Worm (Caenorhabditis elegans): ENCODE data around the gene B0244.16.
A peak's percentile ranks its signal among the peaks of the same experiment; 100 is the strongest.

Gene B0244.16

DNA sequence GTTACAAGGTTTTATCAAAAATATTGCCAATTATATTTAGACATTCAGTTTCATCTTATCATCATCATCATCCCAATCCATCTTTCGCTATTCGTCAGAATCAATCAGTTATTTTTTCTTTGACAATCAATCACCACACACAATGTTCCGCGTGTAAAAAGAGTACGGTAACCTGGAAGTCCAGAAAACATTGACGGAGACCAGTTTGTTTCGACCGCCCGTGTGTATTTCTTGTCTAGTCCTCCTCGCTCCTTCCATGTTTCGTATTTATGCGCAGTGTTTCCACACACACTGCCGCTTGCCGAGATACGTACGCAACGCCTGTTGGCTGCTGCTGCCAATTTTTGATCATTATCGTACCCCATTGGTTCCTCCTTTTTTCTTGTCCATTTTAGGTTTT, 30.1 kb upstream of the B0244.16 start:
- TF ChIP-seq W03F9.2 (tag; optimal IDR thresholded peaks at IDR 0.05) (no peak), dao-5 (tag; optimal IDR thresholded peaks at IDR 0.05) (no peak), him-1 (tag; optimal IDR thresholded peaks at IDR 0.05) (no peak)

DNA sequence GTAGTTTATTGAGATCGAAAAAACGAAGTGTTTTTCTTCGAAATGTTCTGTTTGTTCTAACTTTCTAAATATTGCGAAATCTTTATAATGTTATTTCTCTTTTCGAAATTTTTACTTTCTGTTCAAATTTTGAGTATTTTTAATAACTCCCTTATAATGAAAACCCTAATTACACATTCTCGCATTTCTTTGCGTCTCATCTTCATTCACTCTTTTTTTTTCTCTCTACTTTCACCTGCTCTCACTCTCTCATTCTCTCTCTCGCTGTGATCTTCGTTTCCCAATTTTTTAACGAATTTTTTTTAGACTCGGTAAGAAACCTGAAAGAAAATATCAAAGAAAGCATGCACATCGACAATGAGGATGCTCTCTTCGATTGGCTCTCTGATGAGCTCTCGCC, 29.5 kb upstream of the B0244.16 start, which contains the start of gene rbm-26:
Gene rbm-26, plus strand, starts transcription at position 301 of the 400 bp plus-strand sequence.
- TF ChIP-seq him-1 (tag; optimal IDR thresholded peaks at IDR 0.05): no peak
- no peak for TF ChIP-seq W03F9.2 (tag; optimal IDR thresholded peaks at IDR 0.05)
- no peak for TF ChIP-seq dao-5 (tag; optimal IDR thresholded peaks at IDR 0.05)

DNA sequence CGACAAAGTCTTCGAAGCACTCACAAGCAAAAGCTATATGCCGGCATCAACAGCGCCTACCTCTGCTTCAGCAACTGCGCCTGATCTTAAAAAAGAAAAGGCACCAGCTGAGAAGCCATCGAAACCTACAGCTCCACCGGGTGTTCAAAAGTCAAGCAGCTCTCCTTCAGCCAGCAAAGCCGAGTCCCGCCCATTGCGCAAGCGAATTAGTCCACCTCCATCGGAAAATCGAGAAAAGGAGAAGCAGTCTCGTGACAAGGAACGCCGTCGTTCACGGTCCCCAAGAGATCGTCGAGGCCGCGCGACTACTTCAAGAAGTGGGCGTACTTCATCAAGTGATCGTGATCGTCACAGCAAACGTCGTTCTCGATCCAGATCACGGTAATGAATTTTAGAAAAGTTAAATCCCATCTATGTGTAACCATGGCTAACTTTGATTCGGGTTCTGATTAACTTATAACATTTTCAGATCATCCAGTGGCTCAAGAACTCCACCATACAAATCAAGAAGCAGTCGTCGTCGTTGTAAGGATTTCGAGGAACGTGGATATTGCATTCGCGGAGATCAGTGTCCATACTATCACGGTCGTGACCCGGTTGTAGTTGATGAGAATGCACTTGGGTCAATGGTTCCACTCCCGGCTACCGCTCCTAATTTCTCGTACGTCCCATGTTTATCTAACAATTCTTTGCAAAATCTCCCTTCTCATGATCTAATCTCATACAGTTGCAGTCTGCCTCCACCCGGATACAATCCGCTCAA, 28.7 kb upstream of the B0244.16 start:
- TF ChIP-seq W03F9.2 (tag; optimal IDR thresholded peaks at IDR 0.05) (no peak), him-1 (tag; optimal IDR thresholded peaks at IDR 0.05) (no peak), dao-5 (tag; optimal IDR thresholded peaks at IDR 0.05) (no peak)

DNA sequence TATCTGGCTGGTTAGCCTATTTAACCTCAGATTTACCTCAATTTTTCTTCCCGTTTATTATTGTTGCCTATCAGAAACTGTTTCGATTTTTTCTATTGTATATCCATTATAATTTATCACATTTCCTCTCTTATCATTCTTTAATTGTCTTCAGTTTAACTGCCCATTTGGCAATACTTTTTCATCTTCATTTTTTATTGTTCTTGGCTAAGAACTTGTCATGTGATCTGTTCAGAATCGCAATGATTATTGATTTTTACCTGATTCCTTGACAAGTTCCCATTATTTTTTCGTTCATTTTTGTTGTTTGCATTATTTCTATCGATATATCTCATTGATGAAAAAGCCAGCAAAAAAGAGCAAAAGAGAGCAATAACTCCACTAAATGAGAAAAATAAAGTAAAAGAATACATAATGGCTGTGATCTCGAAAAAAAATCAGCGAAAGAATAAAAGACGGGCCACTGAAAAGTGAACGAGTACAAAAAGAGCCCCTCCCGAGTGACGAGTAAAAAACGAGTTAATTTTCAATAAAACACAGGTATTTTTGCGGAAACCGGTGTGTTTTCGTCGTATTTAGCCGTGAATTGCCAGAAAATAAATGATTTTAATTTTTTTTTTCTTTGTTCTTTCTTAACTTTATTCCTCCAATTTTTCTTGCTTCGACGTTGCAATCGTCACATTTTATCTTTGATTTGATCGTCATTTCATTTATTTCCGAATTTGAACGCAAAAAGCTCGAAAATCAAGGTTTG, 26.4 kb upstream of the B0244.16 start, which contains the start of gene arf-1:
Gene arf-1, plus strand, starts transcription at position 657 of the 754 bp plus-strand sequence.
- TF ChIP-seq dao-5 (tag; optimal IDR thresholded peaks at IDR 0.05) (no peak), W03F9.2 (tag; optimal IDR thresholded peaks at IDR 0.05) (no peak), him-1 (tag; optimal IDR thresholded peaks at IDR 0.05) (no peak)

DNA sequence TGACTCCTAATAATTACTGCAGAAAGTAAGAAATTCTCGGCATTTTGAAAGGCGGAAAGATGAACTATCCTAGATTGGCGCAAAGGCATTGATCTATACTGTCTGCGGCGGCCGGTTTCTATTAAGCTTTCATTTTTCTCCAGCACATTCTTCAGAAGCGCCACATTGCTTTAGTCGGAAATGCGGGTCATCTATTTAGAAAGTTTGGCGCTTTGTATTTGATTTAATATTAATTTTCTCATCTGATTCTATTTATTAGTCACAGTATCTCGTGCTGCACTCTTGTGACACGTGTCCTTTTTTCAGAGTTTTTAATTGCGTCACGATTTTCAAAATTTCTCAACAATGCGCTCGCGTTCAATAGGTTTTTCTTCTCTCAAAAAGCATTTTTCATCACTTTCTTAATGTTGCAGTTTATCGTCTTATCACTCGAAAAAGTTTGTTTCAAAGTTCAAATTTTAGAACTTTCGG, 25.7 kb upstream of the B0244.16 start:
- TF ChIP-seq him-1 (tag; optimal IDR thresholded peaks at IDR 0.05) (no peak), W03F9.2 (tag; optimal IDR thresholded peaks at IDR 0.05) (no peak), dao-5 (tag; optimal IDR thresholded peaks at IDR 0.05) (no peak)

DNA sequence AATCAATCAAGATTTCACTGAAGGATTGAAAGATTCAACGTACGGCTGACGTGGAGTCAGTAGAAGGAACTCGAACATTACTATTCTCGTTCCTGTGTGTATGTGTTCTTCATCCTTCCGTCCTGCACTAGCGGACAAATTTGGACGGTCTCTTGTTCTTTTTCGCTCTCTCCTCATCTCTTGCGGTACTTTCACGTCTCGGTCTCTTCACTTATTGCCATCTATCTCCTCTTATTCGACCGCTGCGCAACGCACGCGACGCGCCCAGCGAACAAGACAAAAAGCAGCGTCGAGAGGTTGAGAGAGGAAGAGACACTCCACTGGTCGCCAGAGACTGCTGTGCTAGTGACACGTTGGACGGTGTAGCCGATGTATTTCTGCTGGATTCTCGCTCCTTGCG, 25.3 kb upstream of the B0244.16 start:
- TF ChIP-seq him-1 (tag; optimal IDR thresholded peaks at IDR 0.05) (peak; percentile 25), W03F9.2 (tag; optimal IDR thresholded peaks at IDR 0.05) (peak; percentile 1), dao-5 (tag; optimal IDR thresholded peaks at IDR 0.05) (no peak)

DNA sequence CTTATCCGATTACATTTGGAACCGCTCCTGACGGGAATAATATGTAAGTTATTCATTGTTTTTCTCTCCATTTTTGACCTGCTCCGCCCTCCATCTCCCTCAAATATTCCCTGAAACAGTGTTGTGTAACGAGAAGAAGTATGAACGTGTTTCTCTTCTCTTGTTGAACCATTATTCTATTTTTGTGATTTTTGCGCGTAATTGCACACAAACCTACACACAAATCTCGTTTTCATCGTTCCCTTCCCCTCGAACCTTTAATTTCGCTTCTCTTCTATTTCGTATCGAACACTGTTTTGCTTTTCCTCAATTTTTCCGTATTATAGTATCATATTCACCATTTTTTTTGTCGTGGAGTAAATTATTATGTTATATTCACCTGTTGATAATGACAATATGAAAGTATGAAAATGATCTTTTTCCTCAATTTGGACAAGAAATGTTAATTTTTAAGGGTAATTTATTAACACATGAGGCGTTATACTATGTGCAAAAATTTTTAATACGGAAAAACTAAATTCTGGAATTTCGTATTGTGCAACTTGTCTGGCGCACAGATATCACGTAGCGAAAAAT, 23.5 kb upstream of the B0244.16 start:
- TF ChIP-seq W03F9.2 (tag; optimal IDR thresholded peaks at IDR 0.05) (no peak), him-1 (tag; optimal IDR thresholded peaks at IDR 0.05) (no peak), dao-5 (tag; optimal IDR thresholded peaks at IDR 0.05) (no peak)

DNA sequence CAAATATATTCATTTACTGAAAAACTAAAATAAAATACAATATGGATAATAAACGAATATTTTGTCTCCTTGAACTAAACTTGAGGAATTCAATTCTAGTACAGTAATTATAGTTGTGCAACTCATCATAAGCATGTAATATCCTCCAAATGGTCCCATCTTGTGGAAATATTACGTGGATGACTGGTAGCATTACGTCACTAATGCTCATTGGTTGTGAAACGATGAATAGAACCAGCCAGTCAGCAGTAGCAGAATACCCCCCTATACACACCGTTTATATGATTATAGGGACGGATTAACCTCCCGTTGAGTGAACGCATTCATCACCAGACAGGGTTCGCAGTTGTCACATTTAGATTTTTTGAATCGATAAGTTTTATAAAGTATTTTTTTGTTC, 22.4 kb upstream of the B0244.16 start:
- no peak for TF ChIP-seq dao-5 (tag; optimal IDR thresholded peaks at IDR 0.05)
- no peak for TF ChIP-seq him-1 (tag; optimal IDR thresholded peaks at IDR 0.05)

DNA sequence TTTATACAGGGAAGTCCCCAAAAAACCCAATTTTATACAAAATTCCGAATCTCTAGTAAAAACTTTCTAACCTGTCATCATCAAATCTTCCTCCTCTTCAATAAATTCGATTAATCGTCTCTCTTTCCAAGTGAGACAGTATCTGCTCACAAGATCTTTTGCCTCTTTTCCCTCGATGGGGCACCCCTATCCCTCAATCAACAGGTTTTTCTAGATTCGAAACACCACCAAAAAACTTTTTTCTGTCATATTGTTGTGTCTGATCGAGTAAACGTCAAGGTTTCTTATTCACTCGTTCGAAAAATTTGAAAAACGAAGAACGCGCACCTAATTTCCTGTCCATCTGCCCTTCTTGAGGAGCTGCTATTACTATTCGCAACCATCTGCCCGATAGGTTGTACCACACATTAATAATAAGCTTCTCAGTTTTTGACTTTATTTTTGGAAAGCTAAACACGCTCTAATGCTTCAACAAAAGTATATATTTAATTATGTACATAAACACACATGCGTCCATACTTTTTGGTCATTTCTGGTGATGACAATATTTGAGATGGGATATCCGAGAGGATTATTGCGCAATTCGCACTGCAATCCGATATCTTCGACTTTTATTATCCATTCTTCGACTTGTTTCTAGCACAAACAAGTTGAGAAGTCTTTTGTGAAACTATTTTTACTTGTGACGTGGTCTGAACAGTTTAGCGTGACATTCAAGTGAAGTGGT, 21.5 kb upstream of the B0244.16 start:
- TF ChIP-seq him-1 (tag; optimal IDR thresholded peaks at IDR 0.05) (no peak), dao-5 (tag; optimal IDR thresholded peaks at IDR 0.05) (no peak), W03F9.2 (tag; optimal IDR thresholded peaks at IDR 0.05) (no peak)

DNA sequence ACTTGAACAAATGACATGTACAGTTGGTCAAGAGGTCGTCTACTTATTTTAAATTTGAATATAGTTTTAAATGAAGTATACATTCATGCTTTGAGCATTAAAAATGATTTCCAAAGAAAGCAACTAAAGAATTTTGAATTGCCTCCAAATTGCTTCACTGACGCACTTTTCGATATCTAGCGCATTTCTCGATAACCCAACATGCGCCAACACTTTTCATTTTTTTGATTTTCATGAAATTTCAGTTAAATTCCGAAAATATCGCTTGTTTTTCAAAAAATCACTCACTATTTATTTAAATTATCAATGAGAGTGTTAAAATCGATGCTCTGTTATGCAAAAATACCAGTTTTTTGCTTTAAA, 21.0 kb upstream of the B0244.16 start:
- TF ChIP-seq dao-5 (tag; optimal IDR thresholded peaks at IDR 0.05) (no peak), him-1 (tag; optimal IDR thresholded peaks at IDR 0.05) (no peak), W03F9.2 (tag; optimal IDR thresholded peaks at IDR 0.05) (no peak)

DNA sequence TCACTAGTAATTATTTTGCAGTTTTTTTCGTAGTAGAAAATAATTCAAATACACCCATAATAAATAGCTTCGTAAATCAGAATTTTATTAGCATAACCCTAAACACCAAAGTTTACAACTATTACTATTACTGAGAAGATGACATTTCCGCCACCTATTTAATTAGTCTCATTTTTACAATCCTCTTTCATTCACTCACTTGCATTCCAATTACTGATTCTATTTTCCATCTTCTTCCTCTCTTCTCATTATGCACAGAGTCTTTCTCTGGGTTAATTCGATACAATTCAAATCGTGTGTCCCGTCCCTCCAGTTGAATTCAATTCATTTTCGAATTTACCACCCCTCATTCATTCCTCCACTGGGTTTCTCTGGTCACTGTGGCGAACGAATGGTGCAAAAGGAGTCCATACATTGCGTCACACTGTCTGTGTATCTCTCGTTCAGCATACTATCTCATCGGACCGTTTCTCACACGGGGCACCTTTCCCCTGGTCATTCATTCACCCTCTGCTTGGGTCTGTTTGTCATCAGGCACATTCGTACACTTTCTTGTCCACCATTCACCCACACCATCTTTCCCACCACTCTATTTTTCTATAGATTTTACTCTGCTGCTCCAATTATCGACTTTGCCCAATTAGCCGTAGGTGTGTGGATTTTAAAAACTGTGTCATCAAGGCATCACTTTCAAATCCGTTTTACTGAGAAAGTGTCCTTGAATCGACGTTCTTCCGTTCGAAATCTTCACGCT, 20.3 kb upstream of the B0244.16 start:
- TF ChIP-seq dao-5 (tag; optimal IDR thresholded peaks at IDR 0.05): no peak
- TF ChIP-seq W03F9.2 (tag; optimal IDR thresholded peaks at IDR 0.05): no peak

DNA sequence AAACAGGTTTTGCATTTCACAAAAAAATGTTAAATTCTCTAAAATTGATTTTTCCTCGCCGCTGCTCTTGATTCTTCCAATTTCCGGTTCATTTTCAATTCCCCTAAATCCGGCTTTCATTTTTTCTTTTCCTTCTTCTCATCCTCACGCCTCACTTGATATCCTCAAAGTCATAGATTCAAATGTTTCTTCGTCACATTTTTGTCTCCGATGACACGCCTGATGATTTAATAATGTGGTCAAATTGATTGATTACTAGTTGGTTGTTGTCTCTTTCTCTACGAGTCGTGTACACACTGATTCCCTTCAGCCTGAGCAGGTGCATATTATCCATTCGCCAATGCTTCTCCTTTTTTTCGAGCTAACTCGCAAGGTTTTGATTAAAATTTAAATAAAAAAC, 19.3 kb upstream of the B0244.16 start:
- no peak for TF ChIP-seq dao-5 (tag; optimal IDR thresholded peaks at IDR 0.05)

DNA sequence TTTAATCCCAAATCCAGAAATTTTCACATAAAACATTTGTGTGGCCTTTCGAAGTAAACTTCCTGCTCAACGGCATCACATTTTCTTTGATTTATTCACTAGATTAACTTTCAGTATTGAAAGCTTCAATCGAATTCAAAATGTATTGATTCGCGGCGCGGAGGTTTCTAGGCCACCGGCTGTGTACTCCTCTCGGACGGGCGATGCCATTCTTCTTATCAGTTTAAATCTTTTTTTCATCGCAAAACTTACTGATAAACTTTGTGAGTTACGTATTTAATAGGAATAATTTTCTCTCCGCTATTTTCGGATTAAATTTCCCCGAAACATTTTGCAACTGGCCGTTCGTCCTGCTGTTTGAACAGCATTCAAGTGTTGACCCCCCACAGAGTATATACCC, 18.9 kb upstream of the B0244.16 start:
- TF ChIP-seq W03F9.2 (tag; optimal IDR thresholded peaks at IDR 0.05) (peak; percentile 76), dao-5 (tag; optimal IDR thresholded peaks at IDR 0.05) (no peak)

All from whole organism, L4/young adult.